Worm (Caenorhabditis elegans) whole organism, L4 larva: ENCODE measurements around the gene T24E12.2.
A peak's percentile ranks its signal among the peaks of the same experiment; 100 is the strongest.

ENCODE experiments used
- D1046.2 ChIP-seq: fragments of 200-800 bp; sonication (Bioruptor generic); IDR thresholded peaks from 2 replicates; pipeline ENCODE4 v1.3.6; 2022; ENCODE audit warnings: missing genetic modification characterization, missing compliant biosample characterization
- F10B5.3 ChIP-seq: sonication (generic microtip); optimal IDR thresholded peaks from 2 replicates; lab custom pipeline; 2016; ENCODE audit warnings: mild to moderate bottlenecking, missing genetic modification characterization, missing compliant biosample characterization
- R02D3.7 ChIP-seq: fragments of 150-350 bp; sonication (generic microtip); optimal IDR thresholded peaks from 3 replicates; lab custom pipeline; 2014; ENCODE audit warnings: missing biosample characterization, missing genetic modification characterization
- Y105C5A.15 ChIP-seq: fragments of 200-800 bp; sonication (Bioruptor generic); IDR thresholded peaks from 2 replicates; pipeline ENCODE4 v1.3.6; 2022; ENCODE audit warnings: missing genetic modification characterization, missing compliant biosample characterization
- Y48G9A.11 ChIP-seq: fragments of 200-800 bp; sonication (Bioruptor generic); IDR thresholded peaks from 2 replicates; pipeline ENCODE4 v1.3.6; 2022; ENCODE audit warnings: missing genetic modification reagents, missing genetic modification characterization, missing compliant biosample characterization
- Y75B8A.6 ChIP-seq: fragments of 200-800 bp; sonication (Bioruptor generic); IDR thresholded peaks from 2 replicates; pipeline ENCODE4 v1.3.6; 2022; ENCODE audit warnings: missing genetic modification reagents, missing genetic modification characterization, missing compliant biosample characterization
- ZK546.5 ChIP-seq, 2 experiments: sonication (generic microtip); optimal IDR thresholded peaks; 2 replicates each; lab custom pipeline; 2017; ENCODE audit warnings: missing biosample characterization in 2 of 2, missing genetic modification characterization in 2 of 2
- aha-1 ChIP-seq: fragments of 150-350 bp; peaks from one replicate; lab custom pipeline; 2014; ENCODE audit warnings: missing biosample characterization, missing genetic modification characterization
- ceh-44 ChIP-seq: fragments of 200-800 bp; sonication (Bioruptor generic); IDR thresholded peaks from 2 replicates; pipeline ENCODE4 v1.3.6; 2022; ENCODE audit warnings: missing genetic modification reagents, missing genetic modification characterization, missing compliant biosample characterization
- ces-1 ChIP-seq: fragments of 150-350 bp; sonication (generic microtip); optimal IDR thresholded peaks from 4 replicates; lab custom pipeline; 2014; ENCODE audit warnings: missing biosample characterization, missing genetic modification reagents, missing genetic modification characterization
- ctbp-1 ChIP-seq: fragments of 200-800 bp; sonication (Bioruptor generic); IDR thresholded peaks from 2 replicates; pipeline ENCODE4 v1.3.6; 2022; ENCODE audit warnings: missing genetic modification reagents, missing genetic modification characterization, missing compliant biosample characterization
- daf-19 ChIP-seq: fragments of 200-800 bp; sonication (Bioruptor generic); conservative IDR thresholded peaks from 2 replicates; pipeline ENCODE4 v1.3.6; 2022; ENCODE audit warnings: missing genetic modification characterization, missing compliant biosample characterization
- daf-8 ChIP-seq: fragments of 200-800 bp; sonication (Bioruptor generic); IDR thresholded peaks from 2 replicates; pipeline ENCODE4 v1.3.6; 2022; ENCODE audit warnings: missing genetic modification characterization, missing compliant biosample characterization
- dpl-1 ChIP-seq: fragments of 150-350 bp; optimal IDR thresholded peaks from 2 replicates; lab custom pipeline; 2014; ENCODE audit warnings: missing biosample characterization, missing genetic modification reagents, missing genetic modification characterization
- egl-43 ChIP-seq: fragments of 200-800 bp; sonication (Bioruptor generic); IDR thresholded peaks from 2 replicates; pipeline ENCODE4 v1.3.6; 2022; ENCODE audit warnings: missing genetic modification reagents, missing genetic modification characterization, missing compliant biosample characterization
- fos-1 ChIP-seq: fragments of 150-350 bp; optimal IDR thresholded peaks from 2 replicates; lab custom pipeline; 2014; ENCODE audit warnings: missing biosample characterization, missing genetic modification characterization
- hlh-30 ChIP-seq: sonication (generic microtip); optimal IDR thresholded peaks from 2 replicates; lab custom pipeline; 2017; ENCODE audit warnings: antibody characterized with exemption, mild to moderate bottlenecking, missing genetic modification characterization, missing compliant biosample characterization; ENCODE audit not compliant: insufficient read depth
- jun-1 ChIP-seq: fragments of 150-350 bp; optimal IDR thresholded peaks from 2 replicates; lab custom pipeline; 2014; ENCODE audit warnings: missing biosample characterization, missing genetic modification reagents, missing genetic modification characterization
- lim-7 ChIP-seq: fragments of 200-800 bp; sonication (Bioruptor generic); IDR thresholded peaks from 2 replicates; pipeline ENCODE4 v1.3.6; 2022; ENCODE audit warnings: missing genetic modification characterization, missing compliant biosample characterization
- lin-1 ChIP-seq: fragments of 200-800 bp; sonication (Bioruptor generic); IDR thresholded peaks from 2 replicates; pipeline ENCODE4 v1.3.6; 2022; ENCODE audit warnings: missing genetic modification reagents, missing genetic modification characterization, missing compliant biosample characterization
- lin-13 ChIP-seq: fragments of 150-350 bp; optimal IDR thresholded peaks from 2 replicates; lab custom pipeline; 2014; ENCODE audit warnings: missing biosample characterization, missing genetic modification reagents, missing genetic modification characterization
- lin-15B ChIP-seq: fragments of 150-350 bp; sonication (generic microtip); optimal IDR thresholded peaks from 3 replicates; lab custom pipeline; 2014; ENCODE audit warnings: missing biosample characterization, missing genetic modification characterization
- lin-29 ChIP-seq: fragments of 200-800 bp; sonication (Bioruptor generic); IDR thresholded peaks from 2 replicates; pipeline ENCODE4 v1.3.6; 2022; ENCODE audit warnings: missing genetic modification reagents, missing genetic modification characterization, missing compliant biosample characterization
- lin-38 ChIP-seq: fragments of 200-800 bp; sonication (Bioruptor generic); IDR thresholded peaks from 2 replicates; pipeline ENCODE4 v1.3.6; 2022; ENCODE audit warnings: missing genetic modification reagents, missing genetic modification characterization, missing compliant biosample characterization
- lsy-2 ChIP-seq, 2 experiments: fragments of 150-350 bp in 1 of 2; sonication (generic microtip) in 1 of 2; optimal IDR thresholded peaks; 2 replicates each; lab custom pipeline; 2014 to 2017; ENCODE audit warnings: missing biosample characterization in 2 of 2, missing genetic modification characterization in 2 of 2
- madf-5 ChIP-seq, 2 experiments: fragments of 200-800 bp; sonication (Bioruptor generic); IDR thresholded peaks; 2 replicates each; pipeline ENCODE4 v1.3.6; 2022; ENCODE audit warnings: missing compliant biosample characterization in 2 of 2, missing genetic modification characterization in 2 of 2
- mdl-1 ChIP-seq, 2 experiments: fragments of 150-350 bp in 1 of 2; sonication (generic microtip) in 1 of 2; optimal IDR thresholded peaks; 2 replicates each; lab custom pipeline; 2014 to 2017; ENCODE audit warnings: missing biosample characterization in 2 of 2, missing genetic modification characterization in 2 of 2
- mdt-29 ChIP-seq: fragments of 200-800 bp; sonication (Bioruptor generic); IDR thresholded peaks from 2 replicates; pipeline ENCODE4 v1.3.6; 2022; ENCODE audit warnings: missing genetic modification reagents, missing genetic modification characterization, missing compliant biosample characterization
- mxl-2 ChIP-seq: fragments of 200-800 bp; sonication (Bioruptor generic); conservative IDR thresholded peaks from 2 replicates; pipeline ENCODE4 v1.3.6; 2022; ENCODE audit warnings: missing genetic modification reagents, missing genetic modification characterization, missing compliant biosample characterization
- mxl-3 ChIP-seq: fragments of 200-800 bp; sonication (Bioruptor generic); optimal IDR thresholded peaks from 2 replicates; lab custom pipeline; 2018; ENCODE audit warnings: mild to moderate bottlenecking, missing genetic modification characterization, missing compliant biosample characterization
- nhr-102 ChIP-seq: sonication (generic microtip); optimal IDR thresholded peaks from 2 replicates; lab custom pipeline; 2016; ENCODE audit warnings: mild to moderate bottlenecking, missing genetic modification characterization, moderate library complexity, missing compliant biosample characterization
- nhr-111 ChIP-seq: fragments of 200-800 bp; sonication (Bioruptor generic); optimal IDR thresholded peaks from 2 replicates; lab custom pipeline; 2018; ENCODE audit warnings: mild to moderate bottlenecking, missing genetic modification characterization, missing compliant biosample characterization
- nhr-25 ChIP-seq: sonication (generic microtip); optimal IDR thresholded peaks from 2 replicates; lab custom pipeline; 2017; ENCODE audit warnings: missing genetic modification characterization, mild to moderate bottlenecking, missing compliant biosample characterization, antibody characterized with exemption, moderate library complexity, borderline replicate concordance; ENCODE audit not compliant: insufficient read depth
- nhr-28 ChIP-seq: fragments of 150-350 bp; optimal IDR thresholded peaks from 2 replicates; lab custom pipeline; 2014; ENCODE audit warnings: missing biosample characterization, missing genetic modification characterization
- nhr-41 ChIP-seq: fragments of 200-800 bp; sonication (Bioruptor generic); IDR thresholded peaks from 2 replicates; pipeline ENCODE4 v1.3.6; 2022; ENCODE audit warnings: missing genetic modification reagents, missing genetic modification characterization, missing compliant biosample characterization
- nhr-6 ChIP-seq: fragments of 150-350 bp; optimal IDR thresholded peaks from 2 replicates; lab custom pipeline; 2014; ENCODE audit warnings: missing biosample characterization, missing genetic modification characterization
- nhr-76 ChIP-seq: fragments of 150-350 bp; optimal IDR thresholded peaks from 2 replicates; lab custom pipeline; 2014; ENCODE audit warnings: missing biosample characterization, missing genetic modification characterization
- pha-4 ChIP-seq, 2 experiments: fragments of 150-350 bp in 1 of 2; fragments of 200-800 bp in 1 of 2; sonication (Bioruptor generic) in 1 of 2; IDR thresholded peaks in 1 of 2; optimal IDR thresholded peaks in 1 of 2; 2 replicates each; pipeline versions ENCODE4 v1.3.6 to Lab custom; 2014 to 2022; ENCODE audit warnings: missing genetic modification characterization in 2 of 2, missing genetic modification reagents in 2 of 2, missing biosample characterization in 1 of 2, missing compliant biosample characterization in 1 of 2
- php-3 ChIP-seq: fragments of 200-800 bp; sonication (Bioruptor generic); IDR thresholded peaks from 2 replicates; pipeline ENCODE4 v1.3.6; 2022; ENCODE audit warnings: missing genetic modification reagents, missing genetic modification characterization, missing compliant biosample characterization
- sdz-12 ChIP-seq: fragments of 200-800 bp; sonication (Bioruptor generic); optimal IDR thresholded peaks from 2 replicates; lab custom pipeline; 2018; ENCODE audit warnings: mild to moderate bottlenecking, missing genetic modification characterization, missing compliant biosample characterization
- skn-1 ChIP-seq: fragments of 150-350 bp; optimal IDR thresholded peaks from 2 replicates; lab custom pipeline; 2014; ENCODE audit warnings: missing biosample characterization, missing genetic modification characterization
- snpc-1.2 ChIP-seq: fragments of 200-800 bp; sonication (Bioruptor generic); IDR thresholded peaks from 2 replicates; pipeline ENCODE4 v1.3.6; 2022; ENCODE audit warnings: missing genetic modification reagents, missing genetic modification characterization, missing compliant biosample characterization
- snpc-4 ChIP-seq: fragments of 150-350 bp; optimal IDR thresholded peaks from 2 replicates; lab custom pipeline; 2014; ENCODE audit warnings: missing biosample characterization, missing genetic modification characterization
- tra-1 ChIP-seq: fragments of 200-800 bp; sonication (Bioruptor generic); IDR thresholded peaks from 2 replicates; pipeline ENCODE4 v1.3.6; 2022; ENCODE audit warnings: missing genetic modification reagents, missing genetic modification characterization, missing compliant biosample characterization
- unc-62 ChIP-seq, 3 experiments: fragments of 150-350 bp in 1 of 3; sonication (generic microtip); optimal IDR thresholded peaks in 2 of 3; peaks in 1 of 3; 1 replicate in 1 of 3; 2 replicates in 2 of 3; lab custom pipeline; 2014 to 2017; ENCODE audit warnings: missing biosample characterization in 3 of 3, missing genetic modification characterization in 3 of 3, missing genetic modification reagents in 3 of 3, missing genotype in 1 of 3
- vab-7 ChIP-seq: fragments of 200-800 bp; sonication (Bioruptor generic); IDR thresholded peaks from 2 replicates; pipeline ENCODE4 v1.3.6; 2022; ENCODE audit warnings: missing genetic modification reagents, missing genetic modification characterization, missing compliant biosample characterization
- zfp-3 ChIP-seq: fragments of 200-800 bp; sonication (Bioruptor generic); conservative IDR thresholded peaks from 2 replicates; pipeline ENCODE4 v1.3.6; 2022; ENCODE audit warnings: missing genetic modification reagents, missing genetic modification characterization, missing compliant biosample characterization
- zip-2 ChIP-seq: fragments of 150-350 bp; optimal IDR thresholded peaks from 2 replicates; lab custom pipeline; 2014; ENCODE audit warnings: missing biosample characterization, missing genetic modification characterization
- ztf-11 ChIP-seq: fragments of 150-350 bp; optimal IDR thresholded peaks from 2 replicates; lab custom pipeline; 2014; ENCODE audit warnings: missing biosample characterization, missing genetic modification characterization

The T24E12.2 gene

DNA sequence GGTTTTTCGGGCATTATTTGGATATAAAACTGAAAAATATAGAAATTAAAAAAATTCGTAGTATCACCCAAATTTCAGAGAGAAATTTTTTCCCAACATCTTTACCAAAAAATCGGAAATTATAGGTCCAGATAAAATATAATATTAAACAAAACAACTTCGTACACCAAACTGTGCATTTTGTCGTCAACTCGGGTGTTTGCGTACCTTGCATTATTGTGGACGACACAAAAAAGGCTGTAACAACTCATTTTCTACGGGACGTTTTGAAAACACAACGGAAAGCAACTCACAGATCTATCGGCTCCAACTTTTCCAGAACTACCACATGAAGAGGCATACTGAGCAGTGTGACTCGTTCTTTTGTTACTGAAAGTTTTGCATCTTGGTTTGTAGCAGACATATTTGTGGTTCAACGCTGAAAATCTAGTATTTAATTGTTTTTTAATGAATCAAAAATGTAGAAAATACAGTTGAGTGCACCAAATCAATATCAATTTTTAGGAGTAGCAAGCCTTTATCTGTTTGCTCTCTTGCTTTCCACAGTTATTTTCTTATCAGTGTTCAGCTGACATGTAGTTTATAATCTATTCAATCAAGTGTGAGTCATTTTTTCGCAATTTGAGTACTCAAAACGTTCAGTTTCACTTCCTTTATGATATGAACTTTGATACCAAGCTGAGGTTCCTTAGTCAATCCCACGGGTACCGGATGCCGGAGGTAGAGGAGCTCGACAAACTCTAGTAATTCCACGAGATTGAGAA is 32.9 kb downstream of the T24E12.2 start:
- TF ChIP-seq lin-38 (GFP tag; lab: Robert Waterston, UW) = no peak; the same call in 1 of the 2 replicates
- no peak for TF ChIP-seq zip-2 (tag; lab: Kevin White, UChicago)
- TF ChIP-seq lsy-2 (tag; optimal IDR thresholded peaks at IDR 0.05; lab: Kevin White, UChicago) = peak in 1 of 2 experiments; percentile 23
- TF ChIP-seq lin-15B (tag; lab: Kevin White, UChicago) = no peak
- TF ChIP-seq skn-1 (tag; lab: Kevin White, UChicago) = no peak
- no peak for TF ChIP-seq lin-29
- no peak for TF ChIP-seq tra-1 (GFP tag; lab: Robert Waterston, UW)
- no peak for TF ChIP-seq ztf-11 (tag; lab: Kevin White, UChicago)
- no peak for TF ChIP-seq sdz-12 (GFP tag; lab: Kevin White, UChicago)
- 0 out of 2 replicates have a peak, but pooled peaks have one; percentile 23 for TF ChIP-seq lin-1 (GFP tag; lab: Robert Waterston, UW)
- TF ChIP-seq lim-7 (GFP tag; lab: Robert Waterston, UW) = no peak
- TF ChIP-seq mxl-3 (GFP tag; lab: Kevin White, UChicago) = no peak
- 0 out of 2 replicates have a peak, but pooled peaks have one; percentile 32 for TF ChIP-seq php-3 (GFP tag; lab: Robert Waterston, UW)
- TF ChIP-seq nhr-76 (tag; lab: Kevin White, UChicago) = no peak
- TF ChIP-seq daf-8 (GFP tag; lab: Robert Waterston, UW) = no peak
- no peak for TF ChIP-seq nhr-111 (GFP tag; lab: Kevin White, UChicago)
- TF ChIP-seq zfp-3 (GFP tag; lab: Robert Waterston, UW) = no peak
- TF ChIP-seq D1046.2 = no peak
- TF ChIP-seq ces-1 (GFP tag; lab: Kevin White, UChicago) = no peak
- no peak for TF ChIP-seq daf-19 (GFP tag; lab: Robert Waterston, UW)
- TF ChIP-seq hlh-30 (tag; lab: Kevin White, UChicago) = no peak
- no peak for TF ChIP-seq snpc-1.2 (GFP tag; lab: Robert Waterston, UW)
- no peak for TF ChIP-seq fos-1 (tag; lab: Kevin White, UChicago)
- no peak for TF ChIP-seq mdl-1 (tag; optimal IDR thresholded peaks at IDR 0.05; lab: Kevin White, UChicago)
- no peak for TF ChIP-seq F10B5.3
- no peak for TF ChIP-seq Y75B8A.6 (GFP tag; lab: Robert Waterston, UW)
- no peak for TF ChIP-seq lin-13
- no peak for TF ChIP-seq jun-1 (tag; lab: Kevin White, UChicago)
- TF ChIP-seq Y48G9A.11 (GFP tag; lab: Robert Waterston, UW) = no peak
- TF ChIP-seq nhr-6 (tag; lab: Kevin White, UChicago) = peak; percentile 40
- TF ChIP-seq nhr-41 (GFP tag; lab: Robert Waterston, UW) = no peak
- TF ChIP-seq egl-43 = no peak
- TF ChIP-seq snpc-4 (tag; lab: Kevin White, UChicago) = no peak
- TF ChIP-seq madf-5 (GFP tag; IDR thresholded peaks at IDR 0.05; lab: Robert Waterston, UW) = no peak
- TF ChIP-seq Y105C5A.15 (GFP tag; lab: Robert Waterston, UW) = no peak
- no peak for TF ChIP-seq ctbp-1 (GFP tag; lab: Robert Waterston, UW)
- no peak for TF ChIP-seq R02D3.7 (tag; lab: Kevin White, UChicago)
- no peak for TF ChIP-seq ZK546.5 (tag; optimal IDR thresholded peaks at IDR 0.05; lab: Kevin White, UChicago)
- no peak for TF ChIP-seq nhr-102 (tag; lab: Kevin White, UChicago)
- peak; percentile 74 for TF ChIP-seq nhr-28
- TF ChIP-seq unc-62 (GFP tag; optimal IDR thresholded peaks at IDR 0.05 in 1 of 2; lab: Kevin White, UChicago) = peak in 1 of 2 experiments; percentile 95
- TF ChIP-seq unc-62 (tag; optimal IDR thresholded peaks at IDR 0.05; lab: Kevin White, UChicago) = no peak
- no peak for TF ChIP-seq nhr-25 (tag; lab: Kevin White, UChicago)
- TF ChIP-seq ceh-44 = no peak
- TF ChIP-seq dpl-1 (GFP tag; lab: Kevin White, UChicago) = no peak
- no peak for TF ChIP-seq mxl-2 (GFP tag; lab: Robert Waterston, UW)
- TF ChIP-seq aha-1 (tag; lab: Kevin White, UChicago) = no peak
- no peak for TF ChIP-seq mdt-29 (GFP tag; lab: Robert Waterston, UW)
- TF ChIP-seq pha-4 (GFP tag; IDR thresholded peaks at IDR 0.05; lab: Robert Waterston, UW) = no peak
- no peak for TF ChIP-seq pha-4 (tag; optimal IDR thresholded peaks at IDR 0.05; lab: Kevin White, UChicago)
- TF ChIP-seq vab-7 (GFP tag; lab: Robert Waterston, UW) = no peak
